Worm (Caenorhabditis elegans) whole organism, young adult: ENCODE data around the gene C53A5.13.

Experiments
- F55B11.4 ChIP-seq: sonication (generic microtip); optimal IDR thresholded peaks from 2 replicates; lab custom pipeline; 2016; ENCODE audit warnings: missing compliant biosample characterization, missing genetic modification characterization, borderline replicate concordance; ENCODE audit not compliant: insufficient read depth
- Y53F4B.3 ChIP-seq: fragments of 200-800 bp; sonication (Bioruptor generic); IDR thresholded peaks from 2 replicates; pipeline ENCODE4 v1.3.6; 2022; ENCODE audit warnings: missing genetic modification reagents, missing genetic modification characterization, missing compliant biosample characterization
- Y67H2A.10 ChIP-seq: fragments of 200-800 bp; sonication (Bioruptor generic); conservative IDR thresholded peaks from 2 replicates; pipeline ENCODE4 v1.3.6; 2022; ENCODE audit warnings: missing genetic modification reagents, missing genetic modification characterization, missing compliant biosample characterization
- atf-7 ChIP-seq: sonication (generic microtip); optimal IDR thresholded peaks from 2 replicates; lab custom pipeline; 2017; ENCODE audit warnings: mild to moderate bottlenecking, missing genetic modification characterization, missing compliant biosample characterization
- attf-3 ChIP-seq: fragments of 200-800 bp; sonication (Bioruptor generic); conservative IDR thresholded peaks from 2 replicates; pipeline ENCODE4 v1.3.6; 2022; ENCODE audit warnings: missing genetic modification reagents, missing genetic modification characterization, missing compliant biosample characterization
- ceh-79 ChIP-seq: sonication (generic microtip); optimal IDR thresholded peaks from 2 replicates; lab custom pipeline; 2017; ENCODE audit warnings: mild to moderate bottlenecking, missing genetic modification characterization, missing compliant biosample characterization
- dpl-1 ChIP-seq: fragments of 150-350 bp; optimal IDR thresholded peaks from 2 replicates; lab custom pipeline; 2014; ENCODE audit warnings: missing biosample characterization, missing genetic modification reagents, missing genetic modification characterization
- ets-4 ChIP-seq: fragments of 200-800 bp; sonication (Bioruptor generic); optimal IDR thresholded peaks from 2 replicates; lab custom pipeline; 2018; ENCODE audit warnings: mild to moderate bottlenecking, missing genetic modification characterization, missing compliant biosample characterization
- hrde-1 ChIP-seq: sonication (generic microtip); optimal IDR thresholded peaks from 2 replicates; lab custom pipeline; 2016; ENCODE audit warnings: missing genetic modification characterization, mild to moderate bottlenecking, missing compliant biosample characterization, moderate library complexity, missing genotype, missing genetic modification reagents, borderline replicate concordance
- hsf-1 ChIP-seq: fragments of 200-800 bp; sonication (Bioruptor generic); IDR thresholded peaks from 2 replicates; pipeline ENCODE4 v1.3.6; 2022; ENCODE audit warnings: missing genetic modification reagents, missing genetic modification characterization, missing compliant biosample characterization
- nhr-27 ChIP-seq: fragments of 200-800 bp; sonication (Bioruptor generic); optimal IDR thresholded peaks from 2 replicates; lab custom pipeline; 2018; ENCODE audit warnings: mild to moderate bottlenecking, missing genetic modification characterization, moderate library complexity, missing compliant biosample characterization
- somi-1 ChIP-seq: fragments of 200-800 bp; sonication (Bioruptor generic); optimal IDR thresholded peaks from 2 replicates; lab custom pipeline; 2018; ENCODE audit warnings: mild to moderate bottlenecking, missing genetic modification characterization, missing compliant biosample characterization
- zfh-2 ChIP-seq: fragments of 200-800 bp; sonication (Bioruptor generic); conservative IDR thresholded peaks from 2 replicates; pipeline ENCODE4 v1.3.6; 2022; ENCODE audit warnings: missing genetic modification reagents, missing genetic modification characterization, missing compliant biosample characterization

ce11 chrV:14597005-14597680, 50.5 kb downstream of the C53A5.13 start, which contains the start of gene pes-9:
- TF ChIP-seq dpl-1 (GFP tag; lab: Kevin White, UChicago) (no peak), attf-3 (GFP tag; lab: Robert Waterston, UW) (no peak), ets-4 (no peak), hsf-1 (GFP tag; lab: Robert Waterston, UW) (no peak), Y67H2A.10 (GFP tag; lab: Robert Waterston, UW) (no peak), hrde-1 (no peak), somi-1 (GFP tag; lab: Kevin White, UChicago) (no peak), Y53F4B.3 (GFP tag; lab: Robert Waterston, UW) (no peak), ceh-79 (tag; lab: Kevin White, UChicago) (no peak), atf-7 (tag; lab: Kevin White, UChicago) (no peak), zfh-2 (GFP tag; lab: Robert Waterston, UW) (no peak), nhr-27 (no peak), F55B11.4 (no peak)
